Worm (Caenorhabditis elegans) whole organism, mixed stage, embryonic: ENCODE results near the gene his-35.

Experiments used
- lin-13 ChIP-seq: fragments of 150-350 bp; optimal IDR thresholded peaks from 2 replicates; lab custom pipeline; 2014; ENCODE audit warnings: missing biosample characterization, missing genetic modification characterization
- lsy-2 ChIP-seq: fragments of 150-350 bp; optimal IDR thresholded peaks from 2 replicates; lab custom pipeline; 2014; ENCODE audit warnings: missing biosample characterization, missing genetic modification characterization
- nhr-28 ChIP-seq: fragments of 150-350 bp; optimal IDR thresholded peaks from 2 replicates; lab custom pipeline; 2014; ENCODE audit warnings: missing biosample characterization, missing genetic modification characterization
- unc-62 ChIP-seq: fragments of 150-350 bp; optimal IDR thresholded peaks from 2 replicates; lab custom pipeline; 2014; ENCODE audit warnings: missing biosample characterization, missing genetic modification reagents, missing genetic modification characterization

DNA sequence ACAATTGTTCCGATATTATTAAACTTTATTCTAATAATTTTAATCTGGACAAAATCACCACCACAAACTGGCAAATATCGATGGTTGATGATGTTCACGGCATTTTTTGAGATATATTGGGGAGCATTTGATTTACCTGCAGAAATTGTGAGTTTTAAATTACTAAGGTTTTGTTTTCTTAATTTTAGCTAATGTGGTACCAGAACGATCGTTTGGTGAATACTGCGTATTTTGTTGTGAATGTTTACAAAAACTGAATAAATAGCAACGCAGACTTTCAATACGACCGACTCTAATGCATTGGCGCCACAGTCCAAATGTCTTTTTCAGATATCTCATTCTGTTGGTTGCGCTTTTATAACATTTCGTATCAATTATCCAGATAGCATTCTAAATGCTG lies 23.4 kb downstream of the his-35 start:
- no peak for TF ChIP-seq unc-62 (GFP tag; lab: Kevin White, UChicago)
- TF ChIP-seq nhr-28 (tag; lab: Kevin White, UChicago), result no peak
- no peak for TF ChIP-seq lsy-2 (tag; lab: Kevin White, UChicago)
- no peak for TF ChIP-seq lin-13
